Fruit fly (Drosophila melanogaster): ENCODE results near the gene CG18814.

Gene CG18814

DNA sequence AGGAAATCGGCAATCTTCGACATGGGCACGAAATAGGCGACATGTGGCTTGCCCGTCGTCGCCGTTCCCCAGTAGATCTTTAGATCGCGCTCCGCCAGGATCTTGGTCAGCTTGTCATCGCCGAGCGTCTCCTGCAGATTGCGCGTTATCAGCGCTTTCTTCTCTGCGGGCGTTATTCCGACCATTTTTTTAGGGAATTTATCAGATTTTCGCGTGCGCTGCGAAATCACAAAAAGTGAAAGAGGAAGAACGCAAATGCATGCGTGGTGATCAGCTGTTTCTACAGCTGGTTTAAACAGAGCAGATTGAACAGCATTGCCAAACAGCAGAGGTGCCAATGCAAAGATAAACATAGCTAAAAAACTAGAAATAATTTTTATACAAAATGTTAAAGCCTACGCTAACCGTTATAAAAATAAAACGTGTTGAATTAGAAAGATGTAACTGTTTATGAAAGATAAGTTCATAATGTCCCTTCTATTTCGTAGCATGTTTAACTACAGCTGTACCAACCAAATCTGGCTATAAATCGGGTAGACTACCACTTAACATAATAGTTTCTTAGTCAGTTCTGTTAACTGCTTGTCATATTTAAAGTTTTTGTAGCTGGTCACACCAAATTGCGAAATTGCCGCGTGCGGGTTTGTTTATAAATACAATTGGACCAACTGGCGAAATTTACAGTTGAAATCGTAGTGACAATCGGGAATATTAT lies 49.6 kb downstream of the CG18814 start, which contains the start of the genes TyrRS and CG33158 (continued):
- TF ChIP-seq lilli (GFP tag; optimal IDR thresholded peaks at IDR 0.05), result no peak
- TF ChIP-seq CG5180 (GFP tag; optimal IDR thresholded peaks at IDR 0.05), result no peak
- no peak for TF ChIP-seq z (GFP tag; IDR thresholded peaks at IDR 0.05)
- TF ChIP-seq Sox100B (GFP tag; optimal IDR thresholded peaks at IDR 0.05), result no peak
- TF ChIP-seq H2.0 (GFP tag; IDR thresholded peaks at IDR 0.05), result no peak
- 0 out of 2 replicates have a peak, but pooled peaks have one; percentile 25 for TF ChIP-seq Scr (GFP tag; IDR thresholded peaks at IDR 0.05; ENCODE audit: partially characterized antibody)
- peak; percentile 38 for TF ChIP-seq Max (GFP tag; optimal IDR thresholded peaks at IDR 0.05)
- TF ChIP-seq CG9797 (GFP tag; optimal IDR thresholded peaks at IDR 0.05), result peak; percentile 50
- peak; percentile 38 for TF ChIP-seq Sin3A (optimal IDR thresholded peaks at IDR 0.05)
- no peak for TF ChIP-seq vfl (GFP tag; optimal IDR thresholded peaks at IDR 0.05)
- TF ChIP-seq Atf-2 (GFP tag; optimal IDR thresholded peaks at IDR 0.05), result no peak
- TF ChIP-seq Hand (GFP tag; optimal IDR thresholded peaks at IDR 0.05), result no peak
- peak; percentile 23 for TF ChIP-seq CG12391 (tag; optimal IDR thresholded peaks at IDR 0.05)
- TF ChIP-seq CG2712 (tag; optimal IDR thresholded peaks at IDR 0.05), result peak; percentile 15
- TF ChIP-seq disco-r (GFP tag; optimal IDR thresholded peaks at IDR 0.05), result no peak
- no peak for TF ChIP-seq br (optimal IDR thresholded peaks at IDR 0.05)
- TF ChIP-seq CG13296 (GFP tag; optimal IDR thresholded peaks at IDR 0.05), result no peak
- no peak for TF ChIP-seq Mad (GFP tag; optimal IDR thresholded peaks at IDR 0.05)
- peak; percentile 16 for TF ChIP-seq CG13424 (tag; optimal IDR thresholded peaks at IDR 0.05)
- no peak for TF ChIP-seq gce (GFP tag; IDR thresholded peaks at IDR 0.05)

Data from whole organism, embryonic.